Worm (Caenorhabditis elegans): ENCODE data around the gene plk-3.

DNA sequence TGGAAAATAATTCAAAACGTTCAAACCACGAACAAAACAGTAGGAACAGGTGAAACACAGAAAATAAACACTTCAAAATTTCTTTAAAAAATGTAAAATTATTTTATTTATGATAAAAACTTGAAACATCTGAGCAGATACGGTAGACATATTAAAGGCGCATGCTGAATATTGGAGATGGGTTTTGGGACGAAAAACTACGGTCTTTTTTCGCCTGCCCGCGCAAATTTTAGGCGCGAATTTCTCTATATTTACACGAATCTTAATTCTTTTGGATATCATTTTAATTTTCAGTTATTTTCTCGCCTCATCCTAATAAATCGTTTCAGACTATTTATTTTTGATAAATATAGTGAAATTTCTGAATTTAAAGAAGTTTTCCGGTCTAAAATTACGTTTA lies 4.7 kb upstream of the plk-3 start:
- TF ChIP-seq med-1 (GFP tag; optimal IDR thresholded peaks at IDR 0.05; ENCODE audit: insufficient read depth): no peak
- no peak for TF ChIP-seq tab-1 (GFP tag; IDR thresholded peaks at IDR 0.05)
- TF ChIP-seq cog-1 (tag; optimal IDR thresholded peaks at IDR 0.05): no peak
- no peak for TF ChIP-seq ztf-23 (GFP tag; IDR thresholded peaks at IDR 0.05)
- no peak for TF ChIP-seq ztf-29 (GFP tag; IDR thresholded peaks at IDR 0.05)
- no peak for TF ChIP-seq flt-1 (GFP tag; IDR thresholded peaks at IDR 0.05)
